Fruit fly (Drosophila melanogaster): ENCODE measurements around the gene CtsK1.

Gene CtsK1

dm6 chr3L:14004963-14005458 lies 11.0 kb downstream of the CtsK1 start (continued):
- TF ChIP-seq CG32532 (GFP tag; IDR thresholded peaks at IDR 0.05): peak; percentile 87
- no peak for TF ChIP-seq abd-A (tag; optimal IDR thresholded peaks at IDR 0.05)
- peak; percentile 80 for TF ChIP-seq Jarid2 (GFP tag; optimal IDR thresholded peaks at IDR 0.05)
- TF ChIP-seq fd96Cb (tag; optimal IDR thresholded peaks at IDR 0.05): peak; percentile 97
- peak; percentile 91 for TF ChIP-seq CG18764 (GFP tag; optimal IDR thresholded peaks at IDR 0.05)
- peak; percentile 94 for TF ChIP-seq Ssrp (tag; optimal IDR thresholded peaks at IDR 0.05)
- TF ChIP-seq Dip2 (GFP tag; IDR thresholded peaks at IDR 0.05): no peak; the same call in 1 of the 2 replicates
- TF ChIP-seq CG18599 (GFP tag; optimal IDR thresholded peaks at IDR 0.05): peak; percentile 96
- peak; percentile 94 for TF ChIP-seq zfh2 (GFP tag; optimal IDR thresholded peaks at IDR 0.05)
- TF ChIP-seq CG9932 (GFP tag; IDR thresholded peaks at IDR 0.05): peak; percentile 94
- TF ChIP-seq Side (GFP tag; optimal IDR thresholded peaks at IDR 0.05): peak; percentile 94
- TF ChIP-seq inv (GFP tag; IDR thresholded peaks at IDR 0.05; ENCODE audit: partially characterized antibody): peak; percentile 39; the same call in 1 of the 2 replicates
- TF ChIP-seq HHEX (GFP tag; optimal IDR thresholded peaks at IDR 0.05): peak; percentile 93
- TF ChIP-seq sqz (GFP tag; optimal IDR thresholded peaks at IDR 0.05): no peak
- TF ChIP-seq Doc2 (GFP tag; IDR thresholded peaks at IDR 0.05): peak; percentile 87
- TF ChIP-seq NFAT (GFP tag; IDR thresholded peaks at IDR 0.05): peak; percentile 90
- peak; percentile 40; the same call in 1 of the 3 replicates for TF ChIP-seq Opbp (GFP tag; IDR thresholded peaks at IDR 0.05; ENCODE audit: partially characterized antibody)
- no peak for TF ChIP-seq Dll (GFP tag; IDR thresholded peaks at IDR 0.05; ENCODE audit: partially characterized antibody)
- TF ChIP-seq CG15514 (GFP tag; optimal IDR thresholded peaks at IDR 0.05): peak; percentile 91
- peak; percentile 65 for TF ChIP-seq B-H2 (GFP tag; optimal IDR thresholded peaks at IDR 0.05)
- peak; percentile 97 for TF ChIP-seq CHES-1-like (GFP tag; optimal IDR thresholded peaks at IDR 0.05)
- TF ChIP-seq CG12769 (tag; optimal IDR thresholded peaks at IDR 0.05): peak; percentile 96
- TF ChIP-seq Usf (GFP tag; optimal IDR thresholded peaks at IDR 0.05): peak; percentile 66
- TF ChIP-seq HmgZ (tag; optimal IDR thresholded peaks at IDR 0.05): peak; percentile 95
- peak; percentile 35; the same call in 1 of the 2 replicates for TF ChIP-seq bbx (GFP tag; IDR thresholded peaks at IDR 0.05; ENCODE audit: partially characterized antibody)
- TF ChIP-seq CG30020 (tag; optimal IDR thresholded peaks at IDR 0.05): peak; percentile 69
- peak; percentile 97 for TF ChIP-seq CG13424 (tag; optimal IDR thresholded peaks at IDR 0.05)
- peak; percentile 97 for TF ChIP-seq Xbp1 (GFP tag; optimal IDR thresholded peaks at IDR 0.05)
- peak in 1 of 3 experiments; percentile 77 for TF ChIP-seq lola (GFP tag; optimal IDR thresholded peaks at IDR 0.05)
- peak; percentile 76 for TF ChIP-seq CG18262 (tag; optimal IDR thresholded peaks at IDR 0.05)
- peak; percentile 96 for TF ChIP-seq slp2 (GFP tag; optimal IDR thresholded peaks at IDR 0.05)
- peak; percentile 93 for TF ChIP-seq Asciz (GFP tag; optimal IDR thresholded peaks at IDR 0.05)
- peak; percentile 96 for TF ChIP-seq chm (GFP tag; IDR thresholded peaks at IDR 0.05)
- peak in 1 of 3 experiments; percentile 51 for TF ChIP-seq Stat92E (GFP tag; optimal IDR thresholded peaks at IDR 0.05)
- TF ChIP-seq CG11504 (tag; optimal IDR thresholded peaks at IDR 0.05): peak; percentile 96
- no peak for TF ChIP-seq dan (GFP tag; IDR thresholded peaks at IDR 0.05)
- TF ChIP-seq HmgD (GFP tag; optimal IDR thresholded peaks at IDR 0.05): peak; percentile 87
- peak; percentile 81 for TF ChIP-seq CG17802 (tag; optimal IDR thresholded peaks at IDR 0.05)
- TF ChIP-seq CG1832 (GFP tag; optimal IDR thresholded peaks at IDR 0.05): peak; percentile 59
- peak; percentile 80 for TF ChIP-seq CG8765 (GFP tag; IDR thresholded peaks at IDR 0.05)
- TF ChIP-seq pho (GFP tag; optimal IDR thresholded peaks at IDR 0.05): peak; percentile 94
- peak; percentile 93 for TF ChIP-seq Dek (tag; optimal IDR thresholded peaks at IDR 0.05)
- TF ChIP-seq cas (GFP tag; IDR thresholded peaks at IDR 0.05): peak; percentile 83
- peak; percentile 84 for TF ChIP-seq CG4707 (GFP tag; optimal IDR thresholded peaks at IDR 0.05)
- no peak for TF ChIP-seq CG34224 (GFP tag; IDR thresholded peaks at IDR 0.05; ENCODE audit: partially characterized antibody)
- TF ChIP-seq CG12744 (GFP tag; optimal IDR thresholded peaks at IDR 0.05): peak; percentile 83
- peak; percentile 94 for TF ChIP-seq Blimp-1 (GFP tag; optimal IDR thresholded peaks at IDR 0.05)
- no peak; the same call in 1 of the 2 replicates for TF ChIP-seq nerfin-2 (GFP tag; IDR thresholded peaks at IDR 0.05; ENCODE audit: partially characterized antibody)

All from whole organism, embryonic.